Worm (Caenorhabditis elegans): ENCODE data around the gene F35H8.4.
A peak's percentile ranks its signal among the peaks of the same experiment; 100 is the strongest.

F35H8.4 gene

DNA sequence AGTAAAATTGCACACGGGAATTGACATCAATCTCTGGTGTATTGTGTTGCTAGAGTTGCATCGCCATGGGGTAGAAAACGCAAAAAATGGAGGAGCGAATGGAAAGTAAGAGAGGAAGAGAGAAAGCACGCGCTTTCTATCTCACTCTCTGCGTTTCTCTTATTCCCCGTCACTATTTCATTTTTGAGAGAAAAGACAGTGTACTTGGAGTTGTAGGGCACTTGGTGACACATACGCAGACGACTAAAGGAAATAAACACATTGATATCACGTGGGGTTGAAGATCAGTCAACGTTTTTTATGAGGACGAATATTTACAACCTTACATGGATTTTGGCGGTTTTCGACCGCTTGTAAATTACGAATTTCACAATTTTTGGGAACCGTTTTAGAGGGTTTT is 43.6 kb upstream of the F35H8.4 start (continued):
- TF ChIP-seq rpc-1 (optimal IDR thresholded peaks at IDR 0.05) (no peak), rpc-1 (tag; optimal IDR thresholded peaks at IDR 0.05) (no peak), madf-8 (GFP tag; conservative IDR thresholded peaks at IDR 0.05) (no peak), tlf-1 (GFP tag; optimal IDR thresholded peaks at IDR 0.05) (peak; percentile 75), chd-7 (tag; optimal IDR thresholded peaks at IDR 0.05) (peak; percentile 92), ztf-25 (GFP tag; IDR thresholded peaks at IDR 0.05) (no peak), Y56A3A.18 (GFP tag; IDR thresholded peaks at IDR 0.05) (0 out of 2 replicates have a peak, but pooled peaks have one; percentile 52), sea-2 (GFP tag; IDR thresholded peaks at IDR 0.05) (no peak), F23B12.7 (tag; optimal IDR thresholded peaks at IDR 0.05; ENCODE audit: insufficient read depth) (peak; percentile 74), cebp-1 (GFP tag; IDR thresholded peaks at IDR 0.05) (peak; percentile 55; the same call in 1 of the 2 replicates), cebp-1 (tag; optimal IDR thresholded peaks at IDR 0.05) (peak; percentile 90), hlh-26 (GFP tag; conservative IDR thresholded peaks at IDR 0.05) (no peak), snpc-1.3 (tag; optimal IDR thresholded peaks at IDR 0.05; ENCODE audit: insufficient read depth) (peak; percentile 12), mel-28 (tag; optimal IDR thresholded peaks at IDR 0.05; ENCODE audit: borderline replicate concordance) (no peak), sptf-2 (GFP tag; optimal IDR thresholded peaks at IDR 0.05) (no peak), T07F8.4 (tag; optimal IDR thresholded peaks at IDR 0.05) (no peak), mcd-1 (GFP tag; IDR thresholded peaks at IDR 0.05) (peak; percentile 60), lin-35 (GFP tag; optimal IDR thresholded peaks at IDR 0.05) (peak in 1 of 3 experiments; percentile 63), unc-62 (GFP tag; optimal IDR thresholded peaks at IDR 0.05) (peak; percentile 59), F37B4.10 (GFP tag; IDR thresholded peaks at IDR 0.05) (no peak), F57A8.1 (GFP tag; optimal IDR thresholded peaks at IDR 0.05) (no peak), let-607 (tag; optimal IDR thresholded peaks at IDR 0.05) (peak; percentile 73 to 79), ama-1 (optimal IDR thresholded peaks at IDR 0.05) (no peak), ama-1 (GFP tag; optimal IDR thresholded peaks at IDR 0.05) (no peak), somi-1 (GFP tag; optimal IDR thresholded peaks at IDR 0.05) (peak; percentile 96), madf-6 (GFP tag; IDR thresholded peaks at IDR 0.05) (no peak), aptf-2 (GFP tag; conservative IDR thresholded peaks at IDR 0.05) (no peak), lin-26 (GFP tag; IDR thresholded peaks at IDR 0.05) (peak; percentile 21; the same call in 1 of the 2 replicates), ccch-3 (GFP tag; optimal IDR thresholded peaks at IDR 0.05) (no peak), gei-17 (GFP tag; optimal IDR thresholded peaks at IDR 0.05) (peak; percentile 54), ceh-100 (GFP tag; IDR thresholded peaks at IDR 0.05) (no peak), ztf-6 (GFP tag; IDR thresholded peaks at IDR 0.05) (no peak), F10E7.11 (tag; optimal IDR thresholded peaks at IDR 0.05) (no peak), let-526 (GFP tag; IDR thresholded peaks at IDR 0.05) (peak; percentile 93), F57C9.4 (tag; optimal IDR thresholded peaks at IDR 0.05) (no peak), fkh-3 (tag; optimal IDR thresholded peaks at IDR 0.05) (no peak), ceh-91 (GFP tag; IDR thresholded peaks at IDR 0.05) (no peak), C17E4.6 (GFP tag; IDR thresholded peaks at IDR 0.05) (no peak), snpc-3.4 (tag; optimal IDR thresholded peaks at IDR 0.05) (no peak), bed-2 (GFP tag; IDR thresholded peaks at IDR 0.05) (no peak), K12H6.12 (tag; optimal IDR thresholded peaks at IDR 0.05) (peak; percentile 90), nfya-1 (tag; optimal IDR thresholded peaks at IDR 0.05; ENCODE audit: borderline replicate concordance, insufficient read depth) (no peak), repo-1 (tag; optimal IDR thresholded peaks at IDR 0.05) (no peak), snpc-1.1 (tag; optimal IDR thresholded peaks at IDR 0.05; ENCODE audit: insufficient read depth) (no peak), Y95B8A.8 (GFP tag; IDR thresholded peaks at IDR 0.05) (no peak), lag-1 (GFP tag; IDR thresholded peaks at IDR 0.05) (no peak), efl-1 (GFP tag; optimal IDR thresholded peaks at IDR 0.05) (no peak), hmg-20 (GFP tag; IDR thresholded peaks at IDR 0.05) (no peak), B0336.3 (GFP tag; IDR thresholded peaks at IDR 0.05) (peak; percentile 89)
